Worm (Caenorhabditis elegans): Measurements from ENCODE around the gene C03G5.14.

DNA sequence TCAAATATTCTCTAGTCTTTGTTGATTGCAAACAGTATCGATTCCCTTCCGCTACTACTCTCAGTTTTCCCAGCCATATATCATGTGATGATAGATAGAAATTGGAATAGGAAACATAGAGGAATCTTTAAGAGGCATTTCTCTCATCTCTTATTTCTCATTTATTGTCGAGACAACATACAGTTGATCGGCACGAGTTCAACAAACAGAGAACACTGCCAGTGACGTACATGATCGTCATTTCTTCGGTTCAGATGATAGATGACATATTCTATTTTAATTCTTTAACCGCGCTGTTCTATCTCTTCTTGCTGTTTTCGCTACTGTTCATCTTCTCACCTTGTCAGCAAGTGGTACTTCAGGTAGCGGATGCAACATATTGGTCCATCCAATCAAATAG lies 46.6 kb upstream of the C03G5.14 start:
- TF ChIP-seq pha-4 (tag; optimal IDR thresholded peaks at IDR 0.05): no peak
- TF ChIP-seq hlh-15 (tag; optimal IDR thresholded peaks at IDR 0.05): no peak
- TF ChIP-seq nhr-11 (tag; optimal IDR thresholded peaks at IDR 0.05): no peak
- TF ChIP-seq nfya-1 (tag; optimal IDR thresholded peaks at IDR 0.05): no peak
- TF ChIP-seq sox-4 (tag; optimal IDR thresholded peaks at IDR 0.05): no peak
- no peak for TF ChIP-seq pag-3 (tag; optimal IDR thresholded peaks at IDR 0.05; ENCODE audit: borderline replicate concordance)
- no peak for TF ChIP-seq elt-2 (tag; optimal IDR thresholded peaks at IDR 0.05)
- no peak for TF ChIP-seq ama-1 (optimal IDR thresholded peaks at IDR 0.05)
- no peak for TF ChIP-seq ceh-31 (tag; optimal IDR thresholded peaks at IDR 0.05)

Measured in whole organism, late embryonic.